Fruit fly (Drosophila melanogaster): ENCODE results near the gene CG42507.

The CG42507 gene

dm6 chr3L:14801854-14802616, 44.3 kb upstream of the CG42507 start, which contains the start of gene NHP2 (continued):
- TF ChIP-seq lov (optimal IDR thresholded peaks at IDR 0.05) (no peak), lov (GFP tag; IDR thresholded peaks at IDR 0.05) (peak; percentile 84), stc (GFP tag; IDR thresholded peaks at IDR 0.05) (peak; percentile 84), CG4820 (GFP tag; optimal IDR thresholded peaks at IDR 0.05) (peak; percentile 62), Rx (GFP tag; IDR thresholded peaks at IDR 0.05) (peak; percentile 81), crp (GFP tag; optimal IDR thresholded peaks at IDR 0.05) (peak in 1 of 2 experiments; percentile 70), abd-A (tag; optimal IDR thresholded peaks at IDR 0.05) (no peak), CrebB (tag; optimal IDR thresholded peaks at IDR 0.05) (peak; percentile 74), HLHmδ (GFP tag; optimal IDR thresholded peaks at IDR 0.05) (no peak), B-H1 (GFP tag; IDR thresholded peaks at IDR 0.05) (peak; percentile 72), CG15269 (tag; optimal IDR thresholded peaks at IDR 0.05) (no peak), D19A (tag; optimal IDR thresholded peaks at IDR 0.05) (peak; percentile 77), ATbp (GFP tag; optimal IDR thresholded peaks at IDR 0.05) (peak; percentile 80), gce (GFP tag; IDR thresholded peaks at IDR 0.05) (peak; percentile 88), CG4404 (GFP tag; IDR thresholded peaks at IDR 0.05) (no peak), tll (GFP tag; optimal IDR thresholded peaks at IDR 0.05) (no peak), klu (GFP tag; IDR thresholded peaks at IDR 0.05) (peak; percentile 43; the same call in 1 of the 2 replicates), CG33213 (GFP tag; optimal IDR thresholded peaks at IDR 0.05) (peak; percentile 43), CG9817 (tag; optimal IDR thresholded peaks at IDR 0.05) (peak; percentile 80), Eip74EF (GFP tag; optimal IDR thresholded peaks at IDR 0.05) (no peak), ftz-f1 (GFP tag; optimal IDR thresholded peaks at IDR 0.05) (no peak), row (GFP tag; IDR thresholded peaks at IDR 0.05) (peak; percentile 78), Fer2 (tag; optimal IDR thresholded peaks at IDR 0.05) (peak; percentile 67), CTCF (GFP tag; optimal IDR thresholded peaks at IDR 0.05) (peak; percentile 68), Side (GFP tag; optimal IDR thresholded peaks at IDR 0.05) (peak; percentile 30), ab (GFP tag; optimal IDR thresholded peaks at IDR 0.05) (no peak), PHDP (tag; optimal IDR thresholded peaks at IDR 0.05) (no peak), pros (GFP tag; optimal IDR thresholded peaks at IDR 0.05) (no peak), Kr (GFP tag; optimal IDR thresholded peaks at IDR 0.05) (no peak), al (GFP tag; IDR thresholded peaks at IDR 0.05) (peak; percentile 63), CG6791 (GFP tag; IDR thresholded peaks at IDR 0.05; ENCODE audit: partially characterized antibody) (peak; percentile 75), Stat92E (GFP tag; optimal IDR thresholded peaks at IDR 0.05) (peak in 1 of 3 experiments; percentile 24), Lhr (GFP tag; optimal IDR thresholded peaks at IDR 0.05) (peak; percentile 89), rib (GFP tag; IDR thresholded peaks at IDR 0.05) (peak; percentile 60; the same call in 1 of the 2 replicates), HmgD (GFP tag; optimal IDR thresholded peaks at IDR 0.05) (no peak), nom (GFP tag; optimal IDR thresholded peaks at IDR 0.05) (peak; percentile 58), eyg (GFP tag; optimal IDR thresholded peaks at IDR 0.05) (peak; percentile 45), Mes4 (GFP tag; optimal IDR thresholded peaks at IDR 0.05) (no peak), mld (GFP tag; IDR thresholded peaks at IDR 0.05; ENCODE audit: partially characterized antibody) (no peak), gro (GFP tag; optimal IDR thresholded peaks at IDR 0.05) (peak; percentile 68), Lim3 (GFP tag; IDR thresholded peaks at IDR 0.05) (peak; percentile 57; the same call in 1 of the 2 replicates), CG3847 (GFP tag; IDR thresholded peaks at IDR 0.05) (peak; percentile 77), CG12236 (GFP tag; optimal IDR thresholded peaks at IDR 0.05) (peak; percentile 24), pnt (GFP tag; optimal IDR thresholded peaks at IDR 0.05) (peak; percentile 25), ap (GFP tag; IDR thresholded peaks at IDR 0.05) (peak; percentile 72; the same call in 1 of the 2 replicates), sisA (GFP tag; IDR thresholded peaks at IDR 0.05) (peak; percentile 68), Vsx1 (GFP tag; optimal IDR thresholded peaks at IDR 0.05) (peak; percentile 78), CG10543 (GFP tag; optimal IDR thresholded peaks at IDR 0.05) (no peak), Trl (optimal IDR thresholded peaks at IDR 0.05) (no peak), Trl (GFP tag; optimal IDR thresholded peaks at IDR 0.05) (peak; percentile 22)
